Worm (Caenorhabditis elegans) whole organism, L2 larva: ENCODE data around the gene lgc-1.

Experiments used
- nhr-129 ChIP-seq: fragments of 150-350 bp; optimal IDR thresholded peaks from 2 replicates; lab custom pipeline; 2014; ENCODE audit warnings: missing biosample characterization, missing genetic modification characterization
- nhr-77 ChIP-seq: fragments of 150-350 bp; optimal IDR thresholded peaks from 2 replicates; lab custom pipeline; 2014; ENCODE audit warnings: missing biosample characterization, missing genetic modification characterization
- snpc-4 ChIP-seq: fragments of 150-350 bp; optimal IDR thresholded peaks from 2 replicates; lab custom pipeline; 2014; ENCODE audit warnings: missing biosample characterization, missing genetic modification characterization

lgc-1 gene

DNA sequence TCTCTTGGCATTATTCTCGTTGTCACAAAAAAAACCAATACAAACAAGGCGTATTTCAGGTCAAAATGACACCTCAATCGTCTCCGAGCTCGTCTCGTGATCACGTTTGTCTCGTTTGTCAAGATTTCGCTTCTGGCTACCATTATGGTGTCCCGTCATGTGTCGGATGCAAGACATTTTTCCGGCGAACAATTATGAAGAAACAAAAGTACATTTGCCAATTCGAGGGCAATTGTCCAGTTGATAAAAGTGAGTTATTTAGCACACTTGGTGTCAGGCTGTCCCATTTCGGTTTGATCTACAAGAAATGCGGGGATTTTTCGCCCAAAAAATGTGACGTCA, 52.3 kb downstream of the lgc-1 start, which contains the start of gene nhr-114:
nhr-114 (plus strand) TSS at position 59 of the 342 bp plus-strand sequence.
- TF ChIP-seq nhr-77 (tag; lab: Kevin White, UChicago) (no peak), snpc-4 (tag; lab: Kevin White, UChicago) (peak; percentile 34), nhr-129 (peak; percentile 30)
